Worm (Caenorhabditis elegans) whole organism, L4 larva: ENCODE results near the gene fozi-1.

Source experiments
- D1046.2 ChIP-seq: fragments of 200-800 bp; sonication (Bioruptor generic); IDR thresholded peaks from 2 replicates; pipeline ENCODE4 v1.3.6; 2022; ENCODE audit warnings: missing genetic modification characterization, missing compliant biosample characterization
- F10B5.3 ChIP-seq: sonication (generic microtip); optimal IDR thresholded peaks from 2 replicates; lab custom pipeline; 2016; ENCODE audit warnings: mild to moderate bottlenecking, missing genetic modification characterization, missing compliant biosample characterization
- F37D6.2 ChIP-seq: sonication (generic microtip); optimal IDR thresholded peaks from 2 replicates; lab custom pipeline; 2016; ENCODE audit warnings: mild to moderate bottlenecking, missing genetic modification characterization, missing compliant biosample characterization
- T20F7.1 ChIP-seq: fragments of 200-800 bp; sonication (Bioruptor generic); optimal IDR thresholded peaks from 2 replicates; lab custom pipeline; 2018; ENCODE audit warnings: mild to moderate bottlenecking, missing genetic modification characterization, missing compliant biosample characterization
- ama-1 ChIP-seq: fragments of 150-350 bp; optimal IDR thresholded peaks from 2 replicates; lab custom pipeline; 2014; ENCODE audit warnings: inconsistent platforms, mixed read lengths
- arid-1 ChIP-seq: fragments of 200-800 bp; sonication (Bioruptor generic); conservative IDR thresholded peaks from 2 replicates; pipeline ENCODE4 v1.3.6; 2022; ENCODE audit warnings: missing genetic modification reagents, missing genetic modification characterization, missing compliant biosample characterization
- attf-4 ChIP-seq: sonication (generic microtip); optimal IDR thresholded peaks from 3 replicates; lab custom pipeline; 2017; ENCODE audit warnings: missing biosample characterization, missing genetic modification characterization
- ceh-44 ChIP-seq: fragments of 200-800 bp; sonication (Bioruptor generic); IDR thresholded peaks from 2 replicates; pipeline ENCODE4 v1.3.6; 2022; ENCODE audit warnings: missing genetic modification reagents, missing genetic modification characterization, missing compliant biosample characterization
- ces-1 ChIP-seq: fragments of 150-350 bp; sonication (generic microtip); optimal IDR thresholded peaks from 4 replicates; lab custom pipeline; 2014; ENCODE audit warnings: missing biosample characterization, missing genetic modification reagents, missing genetic modification characterization
- cey-2 ChIP-seq: sonication (generic microtip); optimal IDR thresholded peaks from 3 replicates; lab custom pipeline; 2017; ENCODE audit warnings: missing genetic modification characterization, mild to moderate bottlenecking, missing compliant biosample characterization, antibody characterized with exemption, borderline replicate concordance; ENCODE audit not compliant: insufficient read depth
- daf-12 ChIP-seq: fragments of 150-350 bp; optimal IDR thresholded peaks from 2 replicates; lab custom pipeline; 2014; ENCODE audit warnings: missing biosample characterization, missing genetic modification reagents, missing genetic modification characterization
- daf-16 ChIP-seq, 3 experiments: sonication (generic microtip); optimal IDR thresholded peaks; 2 replicates each; lab custom pipeline; 2016 to 2017; ENCODE audit warnings: missing genetic modification characterization in 3 of 3, missing genetic modification reagents in 3 of 3, mild to moderate bottlenecking in 2 of 3, missing compliant biosample characterization in 2 of 3, missing biosample characterization in 1 of 3, moderate library complexity in 1 of 3
- daf-19 ChIP-seq: fragments of 200-800 bp; sonication (Bioruptor generic); conservative IDR thresholded peaks from 2 replicates; pipeline ENCODE4 v1.3.6; 2022; ENCODE audit warnings: missing genetic modification characterization, missing compliant biosample characterization
- daf-8 ChIP-seq: fragments of 200-800 bp; sonication (Bioruptor generic); IDR thresholded peaks from 2 replicates; pipeline ENCODE4 v1.3.6; 2022; ENCODE audit warnings: missing genetic modification characterization, missing compliant biosample characterization
- dmd-8 ChIP-seq: fragments of 200-800 bp; sonication (Bioruptor generic); IDR thresholded peaks from 2 replicates; pipeline ENCODE4 v1.3.6; 2022; ENCODE audit warnings: missing genetic modification characterization, missing compliant biosample characterization
- dpl-1 ChIP-seq: fragments of 150-350 bp; optimal IDR thresholded peaks from 2 replicates; lab custom pipeline; 2014; ENCODE audit warnings: missing biosample characterization, missing genetic modification reagents, missing genetic modification characterization
- duxl-1 ChIP-seq: sonication (generic microtip); optimal IDR thresholded peaks from 2 replicates; lab custom pipeline; 2016; ENCODE audit warnings: mild to moderate bottlenecking, missing genetic modification characterization, moderate library complexity, missing compliant biosample characterization; ENCODE audit not compliant: poor library complexity
- egl-43 ChIP-seq: fragments of 200-800 bp; sonication (Bioruptor generic); IDR thresholded peaks from 2 replicates; pipeline ENCODE4 v1.3.6; 2022; ENCODE audit warnings: missing genetic modification reagents, missing genetic modification characterization, missing compliant biosample characterization
- fkh-10 ChIP-seq: fragments of 150-350 bp; optimal IDR thresholded peaks from 2 replicates; lab custom pipeline; 2014; ENCODE audit warnings: missing biosample characterization, missing genetic modification reagents, missing genetic modification characterization
- fos-1 ChIP-seq: fragments of 150-350 bp; optimal IDR thresholded peaks from 2 replicates; lab custom pipeline; 2014; ENCODE audit warnings: missing biosample characterization, missing genetic modification characterization
- hlh-11 ChIP-seq: fragments of 200-800 bp; sonication (Bioruptor generic); optimal IDR thresholded peaks from 2 replicates; lab custom pipeline; 2018; ENCODE audit warnings: mild to moderate bottlenecking, missing genetic modification characterization, missing compliant biosample characterization
- hmg-1.1 ChIP-seq: fragments of 200-800 bp; sonication (Bioruptor generic); IDR thresholded peaks from 2 replicates; pipeline ENCODE4 v1.3.6; 2022; ENCODE audit warnings: missing genetic modification reagents, missing genetic modification characterization, missing compliant biosample characterization
- lim-7 ChIP-seq: fragments of 200-800 bp; sonication (Bioruptor generic); IDR thresholded peaks from 2 replicates; pipeline ENCODE4 v1.3.6; 2022; ENCODE audit warnings: missing genetic modification characterization, missing compliant biosample characterization
- lin-1 ChIP-seq: fragments of 200-800 bp; sonication (Bioruptor generic); IDR thresholded peaks from 2 replicates; pipeline ENCODE4 v1.3.6; 2022; ENCODE audit warnings: missing genetic modification reagents, missing genetic modification characterization, missing compliant biosample characterization
- lin-13 ChIP-seq: fragments of 150-350 bp; optimal IDR thresholded peaks from 2 replicates; lab custom pipeline; 2014; ENCODE audit warnings: missing biosample characterization, missing genetic modification reagents, missing genetic modification characterization
- lin-15B ChIP-seq: fragments of 150-350 bp; sonication (generic microtip); optimal IDR thresholded peaks from 3 replicates; lab custom pipeline; 2014; ENCODE audit warnings: missing biosample characterization, missing genetic modification characterization
- lin-38 ChIP-seq: fragments of 200-800 bp; sonication (Bioruptor generic); IDR thresholded peaks from 2 replicates; pipeline ENCODE4 v1.3.6; 2022; ENCODE audit warnings: missing genetic modification reagents, missing genetic modification characterization, missing compliant biosample characterization
- madf-5 ChIP-seq, 2 experiments: fragments of 200-800 bp; sonication (Bioruptor generic); IDR thresholded peaks; 2 replicates each; pipeline ENCODE4 v1.3.6; 2022; ENCODE audit warnings: missing compliant biosample characterization in 2 of 2, missing genetic modification characterization in 2 of 2
- madf-9 ChIP-seq: fragments of 200-800 bp; sonication (Bioruptor generic); conservative IDR thresholded peaks from 2 replicates; pipeline ENCODE4 v1.3.6; 2022; ENCODE audit warnings: missing genetic modification reagents, missing genetic modification characterization, missing compliant biosample characterization
- mdl-1 ChIP-seq, 2 experiments: fragments of 150-350 bp in 1 of 2; sonication (generic microtip) in 1 of 2; optimal IDR thresholded peaks; 2 replicates each; lab custom pipeline; 2014 to 2017; ENCODE audit warnings: missing biosample characterization in 2 of 2, missing genetic modification characterization in 2 of 2
- mxl-3 ChIP-seq: fragments of 200-800 bp; sonication (Bioruptor generic); optimal IDR thresholded peaks from 2 replicates; lab custom pipeline; 2018; ENCODE audit warnings: mild to moderate bottlenecking, missing genetic modification characterization, missing compliant biosample characterization
- nhr-10 ChIP-seq: fragments of 150-350 bp; optimal IDR thresholded peaks from 2 replicates; lab custom pipeline; 2014; ENCODE audit warnings: missing biosample characterization, missing genetic modification characterization
- nhr-237 ChIP-seq: sonication (generic microtip); optimal IDR thresholded peaks from 2 replicates; lab custom pipeline; 2017; ENCODE audit warnings: missing biosample characterization, missing genetic modification characterization
- nhr-25 ChIP-seq: sonication (generic microtip); optimal IDR thresholded peaks from 2 replicates; lab custom pipeline; 2017; ENCODE audit warnings: missing genetic modification characterization, mild to moderate bottlenecking, missing compliant biosample characterization, antibody characterized with exemption, moderate library complexity, borderline replicate concordance; ENCODE audit not compliant: insufficient read depth
- nhr-28 ChIP-seq: fragments of 150-350 bp; optimal IDR thresholded peaks from 2 replicates; lab custom pipeline; 2014; ENCODE audit warnings: missing biosample characterization, missing genetic modification characterization
- nhr-42 ChIP-seq: fragments of 200-800 bp; sonication (Bioruptor generic); IDR thresholded peaks from 2 replicates; pipeline ENCODE4 v1.3.6; 2022; ENCODE audit warnings: missing genetic modification characterization, missing compliant biosample characterization
- nhr-76 ChIP-seq: fragments of 150-350 bp; optimal IDR thresholded peaks from 2 replicates; lab custom pipeline; 2014; ENCODE audit warnings: missing biosample characterization, missing genetic modification characterization
- php-3 ChIP-seq: fragments of 200-800 bp; sonication (Bioruptor generic); IDR thresholded peaks from 2 replicates; pipeline ENCODE4 v1.3.6; 2022; ENCODE audit warnings: missing genetic modification reagents, missing genetic modification characterization, missing compliant biosample characterization
- pqm-1 ChIP-seq: sonication (generic microtip); optimal IDR thresholded peaks from 2 replicates; lab custom pipeline; 2017; ENCODE audit warnings: missing biosample characterization, missing genetic modification characterization
- saeg-2 ChIP-seq: fragments of 200-800 bp; sonication (Bioruptor generic); IDR thresholded peaks from 2 replicates; pipeline ENCODE4 v1.3.6; 2022; ENCODE audit warnings: missing genetic modification reagents, missing genetic modification characterization, missing compliant biosample characterization
- sdz-12 ChIP-seq: fragments of 200-800 bp; sonication (Bioruptor generic); optimal IDR thresholded peaks from 2 replicates; lab custom pipeline; 2018; ENCODE audit warnings: mild to moderate bottlenecking, missing genetic modification characterization, missing compliant biosample characterization
- set-16 ChIP-seq: fragments of 200-800 bp; sonication (Bioruptor generic); IDR thresholded peaks from 2 replicates; pipeline ENCODE4 v1.3.6; 2022; ENCODE audit warnings: missing genetic modification reagents, missing genetic modification characterization, missing compliant biosample characterization
- snpc-1.2 ChIP-seq: fragments of 200-800 bp; sonication (Bioruptor generic); IDR thresholded peaks from 2 replicates; pipeline ENCODE4 v1.3.6; 2022; ENCODE audit warnings: missing genetic modification reagents, missing genetic modification characterization, missing compliant biosample characterization
- snpc-4 ChIP-seq: fragments of 150-350 bp; optimal IDR thresholded peaks from 2 replicates; lab custom pipeline; 2014; ENCODE audit warnings: missing biosample characterization, missing genetic modification characterization
- unc-39 ChIP-seq: sonication (generic microtip); optimal IDR thresholded peaks from 2 replicates; lab custom pipeline; 2017; ENCODE audit warnings: missing biosample characterization, missing genetic modification characterization
- unc-62 ChIP-seq, 3 experiments: fragments of 150-350 bp in 1 of 3; sonication (generic microtip); optimal IDR thresholded peaks in 2 of 3; peaks in 1 of 3; 1 replicate in 1 of 3; 2 replicates in 2 of 3; lab custom pipeline; 2014 to 2017; ENCODE audit warnings: missing biosample characterization in 3 of 3, missing genetic modification characterization in 3 of 3, missing genetic modification reagents in 3 of 3, missing genotype in 1 of 3
- vab-7 ChIP-seq: fragments of 200-800 bp; sonication (Bioruptor generic); IDR thresholded peaks from 2 replicates; pipeline ENCODE4 v1.3.6; 2022; ENCODE audit warnings: missing genetic modification reagents, missing genetic modification characterization, missing compliant biosample characterization
- zag-1 ChIP-seq: fragments of 150-350 bp; optimal IDR thresholded peaks from 2 replicates; lab custom pipeline; 2014; ENCODE audit warnings: missing biosample characterization, missing genetic modification characterization
- zfp-2 ChIP-seq: sonication (generic microtip); optimal IDR thresholded peaks from 2 replicates; lab custom pipeline; 2016; ENCODE audit warnings: mild to moderate bottlenecking, missing genetic modification characterization, missing compliant biosample characterization
- zip-2 ChIP-seq: fragments of 150-350 bp; optimal IDR thresholded peaks from 2 replicates; lab custom pipeline; 2014; ENCODE audit warnings: missing biosample characterization, missing genetic modification characterization
- ztf-11 ChIP-seq: fragments of 150-350 bp; optimal IDR thresholded peaks from 2 replicates; lab custom pipeline; 2014; ENCODE audit warnings: missing biosample characterization, missing genetic modification characterization
- ztf-7 ChIP-seq: fragments of 150-350 bp; optimal IDR thresholded peaks from 2 replicates; lab custom pipeline; 2014; ENCODE audit warnings: missing biosample characterization, missing genetic modification characterization

fozi-1 gene

ce11 chrIII:9326528-9326927 lies 44.9 kb downstream of the fozi-1 start (continued):
- TF ChIP-seq arid-1 (GFP tag; lab: Robert Waterston, UW) (no peak), nhr-237 (no peak), lin-15B (no peak), ama-1 (lab: Kevin White, UChicago) (no peak), fkh-10 (GFP tag; lab: Kevin White, UChicago) (no peak), snpc-4 (no peak), snpc-1.2 (GFP tag; lab: Robert Waterston, UW) (no peak), attf-4 (tag; lab: Kevin White, UChicago) (no peak), egl-43 (no peak), lim-7 (GFP tag; lab: Robert Waterston, UW) (no peak), hlh-11 (tag; lab: Kevin White, UChicago) (peak; percentile 92), daf-8 (GFP tag; lab: Robert Waterston, UW) (no peak), D1046.2 (GFP tag; lab: Robert Waterston, UW) (no peak), nhr-10 (no peak), F10B5.3 (tag; lab: Kevin White, UChicago) (no peak), daf-19 (GFP tag; lab: Robert Waterston, UW) (no peak), unc-62 (GFP tag; optimal IDR thresholded peaks at IDR 0.05 in 1 of 2; lab: Kevin White, UChicago) (peak; percentile 8 to 69), unc-62 (tag; optimal IDR thresholded peaks at IDR 0.05; lab: Kevin White, UChicago) (no peak), daf-12 (tag; lab: Kevin White, UChicago) (no peak), lin-1 (GFP tag; lab: Robert Waterston, UW) (peak; percentile 74), mdl-1 (tag; optimal IDR thresholded peaks at IDR 0.05; lab: Kevin White, UChicago) (peak in 1 of 2 experiments; percentile 63), duxl-1 (tag; lab: Kevin White, UChicago) (no peak), ces-1 (GFP tag; lab: Kevin White, UChicago) (no peak), unc-39 (no peak), nhr-76 (no peak), mxl-3 (GFP tag; lab: Kevin White, UChicago) (peak; percentile 63), ztf-7 (tag; lab: Kevin White, UChicago) (no peak), zip-2 (no peak), ztf-11 (tag; lab: Kevin White, UChicago) (no peak), lin-13 (no peak), ceh-44 (no peak), nhr-28 (tag; lab: Kevin White, UChicago) (peak; percentile 88), zag-1 (tag; lab: Kevin White, UChicago) (no peak), sdz-12 (no peak), dpl-1 (no peak), php-3 (GFP tag; lab: Robert Waterston, UW) (peak; percentile 75), nhr-42 (no peak), dmd-8 (GFP tag; lab: Robert Waterston, UW) (no peak), set-16 (GFP tag; lab: Robert Waterston, UW) (no peak), madf-5 (GFP tag; IDR thresholded peaks at IDR 0.05; lab: Robert Waterston, UW) (no peak), hmg-1.1 (no peak), fos-1 (no peak), pqm-1 (tag; lab: Kevin White, UChicago) (peak; percentile 96), lin-38 (no peak), T20F7.1 (GFP tag; lab: Kevin White, UChicago) (no peak), cey-2 (tag; lab: Kevin White, UChicago) (no peak), daf-16 (GFP tag; optimal IDR thresholded peaks at IDR 0.05; lab: Kevin White, UChicago) (peak in 1 of 2 experiments; percentile 48), daf-16 (tag; optimal IDR thresholded peaks at IDR 0.05; lab: Kevin White, UChicago) (peak; percentile 69), F37D6.2 (tag; lab: Kevin White, UChicago) (no peak), madf-9 (GFP tag; lab: Robert Waterston, UW) (no peak), zfp-2 (tag; lab: Kevin White, UChicago) (no peak), vab-7 (GFP tag; lab: Robert Waterston, UW) (no peak), nhr-25 (tag; lab: Kevin White, UChicago) (no peak), saeg-2 (GFP tag; lab: Robert Waterston, UW) (peak; percentile 90)
